Fruit fly (Drosophila melanogaster): Measurements from ENCODE around the gene CG5412.

Gene CG5412

DNA sequence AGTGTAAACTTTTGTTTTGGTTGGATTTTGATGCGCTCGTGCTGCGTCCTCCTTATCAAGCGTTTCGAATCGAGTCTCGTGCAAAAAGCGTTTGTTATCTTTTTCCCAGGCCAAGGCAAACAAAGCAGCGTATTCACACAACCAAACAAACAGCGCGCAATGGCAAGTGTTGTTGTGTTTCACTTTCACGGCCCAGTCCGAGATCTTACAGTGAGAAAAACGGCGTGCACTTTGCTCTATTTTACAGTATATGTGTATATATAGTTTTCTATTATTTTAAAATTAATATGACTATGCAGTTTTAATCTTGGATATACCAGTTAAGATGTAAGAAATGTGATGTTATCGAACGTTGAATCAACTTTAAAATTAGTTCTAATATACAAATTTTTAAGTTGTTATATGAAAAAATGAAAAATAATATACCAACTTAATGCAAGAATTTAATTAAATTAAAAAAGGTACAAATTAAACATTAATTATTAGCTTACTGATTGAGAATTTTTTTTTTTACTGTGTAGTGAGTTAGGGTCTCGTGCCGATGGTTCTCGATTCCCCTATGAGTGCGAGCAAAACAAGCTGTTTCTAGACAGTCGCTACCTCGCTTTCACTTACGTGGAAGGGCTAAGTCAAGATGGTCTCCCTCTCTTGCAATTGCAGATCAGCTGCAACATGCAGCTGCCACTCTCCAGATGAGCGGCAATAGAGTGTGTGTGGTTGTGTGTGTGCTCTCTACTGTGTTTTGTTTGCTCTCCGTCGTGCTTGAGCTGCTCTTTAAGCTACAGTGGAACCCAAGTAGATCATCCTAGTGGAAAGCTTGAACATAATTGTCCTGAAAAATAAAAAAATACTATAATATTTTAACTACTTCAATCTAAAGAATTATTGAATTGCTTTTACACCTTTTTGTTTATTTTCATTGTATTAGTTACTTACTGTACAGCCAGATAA lies 17.6 kb downstream of the CG5412 start (continued):
- TF ChIP-seq pnt (GFP tag; optimal IDR thresholded peaks at IDR 0.05) (peak; percentile 3), lilli (GFP tag; optimal IDR thresholded peaks at IDR 0.05) (peak; percentile 40), CG18262 (tag; optimal IDR thresholded peaks at IDR 0.05) (peak; percentile 98), crol (GFP tag; IDR thresholded peaks at IDR 0.05) (no peak), D19B (GFP tag; optimal IDR thresholded peaks at IDR 0.05) (no peak), fd96Cb (tag; optimal IDR thresholded peaks at IDR 0.05) (peak; percentile 96), CG15011 (GFP tag; optimal IDR thresholded peaks at IDR 0.05) (peak; percentile 72), Poxn (GFP tag; IDR thresholded peaks at IDR 0.05) (no peak), pho (GFP tag; optimal IDR thresholded peaks at IDR 0.05) (no peak), GATAe (GFP tag; conservative IDR thresholded peaks at IDR 0.05) (no peak; the same call in 1 of the 2 replicates), tio (GFP tag; optimal IDR thresholded peaks at IDR 0.05) (peak; percentile 86), Awh (GFP tag; IDR thresholded peaks at IDR 0.05) (peak; percentile 72), CG1603 (tag; optimal IDR thresholded peaks at IDR 0.05) (peak; percentile 54), CG15696 (tag; optimal IDR thresholded peaks at IDR 0.05) (peak; percentile 96), Kr (GFP tag; optimal IDR thresholded peaks at IDR 0.05) (peak; percentile 93), CG6272 (GFP tag; IDR thresholded peaks at IDR 0.05) (peak; percentile 63), seq (GFP tag; IDR thresholded peaks at IDR 0.05) (0 out of 2 replicates have a peak, but pooled peaks have one; percentile 48), CG10366 (GFP tag; IDR thresholded peaks at IDR 0.05) (peak; percentile 71), kni (GFP tag; optimal IDR thresholded peaks at IDR 0.05) (peak; percentile 23), row (GFP tag; IDR thresholded peaks at IDR 0.05) (peak; percentile 73), bigmax (GFP tag; optimal IDR thresholded peaks at IDR 0.05) (no peak), tna (GFP tag; IDR thresholded peaks at IDR 0.05; ENCODE audit: partially characterized antibody) (no peak), fd3F (GFP tag; optimal IDR thresholded peaks at IDR 0.05) (peak; percentile 72), chm (GFP tag; IDR thresholded peaks at IDR 0.05) (peak; percentile 56; the same call in 1 of the 2 replicates), CG6683 (GFP tag; optimal IDR thresholded peaks at IDR 0.05) (peak; percentile 80), CG12942 (GFP tag; optimal IDR thresholded peaks at IDR 0.05) (peak; percentile 62), CG18619 (GFP tag; optimal IDR thresholded peaks at IDR 0.05) (peak; percentile 85), CG5953 (GFP tag; IDR thresholded peaks at IDR 0.05) (0 out of 2 replicates have a peak, but pooled peaks have one; percentile 16), CG4282 (GFP tag; optimal IDR thresholded peaks at IDR 0.05) (no peak), Abd-B (GFP tag; optimal IDR thresholded peaks at IDR 0.05) (peak; percentile 92), btn (GFP tag; optimal IDR thresholded peaks at IDR 0.05) (no peak), Hand (GFP tag; optimal IDR thresholded peaks at IDR 0.05) (peak; percentile 47), croc (GFP tag; conservative IDR thresholded peaks at IDR 0.05) (peak; percentile 92), CG10979 (tag; optimal IDR thresholded peaks at IDR 0.05) (peak; percentile 98), Fer2 (tag; optimal IDR thresholded peaks at IDR 0.05) (peak; percentile 58), CG11560 (tag; IDR thresholded peaks at IDR 0.05) (no peak), slou (GFP tag; optimal IDR thresholded peaks at IDR 0.05) (peak; percentile 67), Mrtf (GFP tag; IDR thresholded peaks at IDR 0.05) (peak; percentile 56; the same call in 1 of the 3 replicates), ham (GFP tag; IDR thresholded peaks at IDR 0.05) (no peak), Ravus (GFP tag; IDR thresholded peaks at IDR 0.05) (peak; percentile 66), Nf-YA (GFP tag; IDR thresholded peaks at IDR 0.05) (peak; percentile 65), ERR (GFP tag; optimal IDR thresholded peaks at IDR 0.05) (no peak), mam (GFP tag; optimal IDR thresholded peaks at IDR 0.05) (no peak), Doc3 (GFP tag; IDR thresholded peaks at IDR 0.05; ENCODE audit: partially characterized antibody) (no peak), CG17359 (tag; optimal IDR thresholded peaks at IDR 0.05) (peak; percentile 95), CG11247 (GFP tag; IDR thresholded peaks at IDR 0.05) (peak; percentile 23), CG13424 (tag; optimal IDR thresholded peaks at IDR 0.05) (peak; percentile 93), MTF-1 (GFP tag; optimal IDR thresholded peaks at IDR 0.05; ENCODE audit: borderline replicate concordance) (peak; percentile 45)

Data from whole organism, embryonic.